Worm (Caenorhabditis elegans) whole organism, young adult: ENCODE measurements around the gene F58D12.3.

Source experiments
- B0035.1 ChIP-seq: sonication (generic microtip); optimal IDR thresholded peaks from 2 replicates; lab custom pipeline; 2016; ENCODE audit warnings: missing genetic modification characterization, mild to moderate bottlenecking, missing compliant biosample characterization, missing genotype, missing genetic modification reagents
- F22D6.2 ChIP-seq: sonication (generic microtip); optimal IDR thresholded peaks from 2 replicates; lab custom pipeline; 2016; ENCODE audit warnings: mild to moderate bottlenecking, missing genetic modification characterization, missing compliant biosample characterization
- F33H1.4 ChIP-seq: fragments of 200-800 bp; sonication (Bioruptor generic); IDR thresholded peaks from 2 replicates; pipeline ENCODE4 v1.3.6; 2022; ENCODE audit warnings: missing genetic modification reagents, missing genetic modification characterization, missing compliant biosample characterization
- T26A5.8 ChIP-seq: sonication (generic microtip); optimal IDR thresholded peaks from 2 replicates; lab custom pipeline; 2016; ENCODE audit warnings: missing genetic modification characterization, missing compliant biosample characterization
- Y67H2A.10 ChIP-seq: fragments of 200-800 bp; sonication (Bioruptor generic); conservative IDR thresholded peaks from 2 replicates; pipeline ENCODE4 v1.3.6; 2022; ENCODE audit warnings: missing genetic modification reagents, missing genetic modification characterization, missing compliant biosample characterization
- ZK185.1 ChIP-seq: sonication (generic microtip); optimal IDR thresholded peaks from 2 replicates; lab custom pipeline; 2016; ENCODE audit warnings: mild to moderate bottlenecking, missing genetic modification characterization, missing compliant biosample characterization; ENCODE audit not compliant: poor library complexity, severe bottlenecking
- attf-6 ChIP-seq: fragments of 200-800 bp; sonication (Bioruptor generic); IDR thresholded peaks from 2 replicates; pipeline ENCODE4 v1.3.6; 2022; ENCODE audit warnings: missing genetic modification reagents, missing genetic modification characterization, missing compliant biosample characterization
- ceh-27 ChIP-seq: fragments of 200-800 bp; sonication (Bioruptor generic); optimal IDR thresholded peaks from 2 replicates; lab custom pipeline; 2018; ENCODE audit warnings: mild to moderate bottlenecking, missing genetic modification characterization, moderate library complexity, missing compliant biosample characterization
- ceh-40 ChIP-seq: fragments of 200-800 bp; sonication (Bioruptor generic); IDR thresholded peaks from 2 replicates; pipeline ENCODE4 v1.3.6; 2022; ENCODE audit warnings: missing genetic modification characterization, missing compliant biosample characterization
- chd-7 ChIP-seq: sonication (generic microtip); optimal IDR thresholded peaks from 2 replicates; lab custom pipeline; 2016; ENCODE audit warnings: mild to moderate bottlenecking, missing genetic modification characterization, moderate library complexity, missing compliant biosample characterization
- efl-1 ChIP-seq: fragments of 150-350 bp; optimal IDR thresholded peaks from 2 replicates; lab custom pipeline; 2014; ENCODE audit warnings: missing biosample characterization, missing genetic modification reagents, missing genetic modification characterization
- ets-4 ChIP-seq: fragments of 200-800 bp; sonication (Bioruptor generic); optimal IDR thresholded peaks from 2 replicates; lab custom pipeline; 2018; ENCODE audit warnings: mild to moderate bottlenecking, missing genetic modification characterization, missing compliant biosample characterization
- hrde-1 ChIP-seq: sonication (generic microtip); optimal IDR thresholded peaks from 2 replicates; lab custom pipeline; 2016; ENCODE audit warnings: missing genetic modification characterization, mild to moderate bottlenecking, missing compliant biosample characterization, moderate library complexity, missing genotype, missing genetic modification reagents, borderline replicate concordance
- lag-1 ChIP-seq: fragments of 200-800 bp; sonication (Bioruptor generic); IDR thresholded peaks from 2 replicates; pipeline ENCODE4 v1.3.6; 2022; ENCODE audit warnings: missing genetic modification reagents, missing genetic modification characterization, missing compliant biosample characterization
- lsl-1 ChIP-seq: fragments of 200-800 bp; sonication (Bioruptor generic); optimal IDR thresholded peaks from 2 replicates; lab custom pipeline; 2018; ENCODE audit warnings: mild to moderate bottlenecking, missing genetic modification characterization, moderate library complexity, missing compliant biosample characterization
- madf-6 ChIP-seq: fragments of 200-800 bp; sonication (Bioruptor generic); IDR thresholded peaks from 2 replicates; pipeline ENCODE4 v1.3.6; 2022; ENCODE audit warnings: missing genetic modification reagents, missing genetic modification characterization, missing compliant biosample characterization
- madf-8 ChIP-seq: fragments of 200-800 bp; sonication (Bioruptor generic); conservative IDR thresholded peaks from 2 replicates; pipeline ENCODE4 v1.3.6; 2022; ENCODE audit warnings: missing genetic modification reagents, missing genetic modification characterization, missing compliant biosample characterization
- mel-28 ChIP-seq: sonication (generic microtip); optimal IDR thresholded peaks from 2 replicates; lab custom pipeline; 2016; ENCODE audit warnings: borderline replicate concordance, mild to moderate bottlenecking, missing genetic modification characterization, missing compliant biosample characterization
- mes-4 ChIP-seq: sonication (generic microtip); optimal IDR thresholded peaks from 2 replicates; lab custom pipeline; 2016; ENCODE audit warnings: missing genotype, missing genetic modification characterization, missing compliant biosample characterization
- nfya-2 ChIP-seq: fragments of 200-800 bp; sonication (Bioruptor generic); IDR thresholded peaks from 2 replicates; pipeline ENCODE4 v1.3.6; 2022; ENCODE audit warnings: missing genetic modification reagents, missing genetic modification characterization, missing compliant biosample characterization
- nhr-179 ChIP-seq: sonication (generic microtip); optimal IDR thresholded peaks from 2 replicates; lab custom pipeline; 2016; ENCODE audit warnings: mild to moderate bottlenecking, missing genetic modification characterization, missing compliant biosample characterization
- nhr-80 ChIP-seq: sonication (generic microtip); optimal IDR thresholded peaks from 2 replicates; lab custom pipeline; 2016; ENCODE audit warnings: missing genetic modification characterization, missing compliant biosample characterization
- rcor-1 ChIP-seq: fragments of 200-800 bp; sonication (Bioruptor generic); IDR thresholded peaks from 2 replicates; pipeline ENCODE4 v1.3.6; 2022; ENCODE audit warnings: missing genetic modification reagents, missing genetic modification characterization, missing compliant biosample characterization
- rec-8 ChIP-seq, 2 experiments: sonication (generic microtip); optimal IDR thresholded peaks; 2 replicates each; lab custom pipeline; 2016; ENCODE audit warnings: mild to moderate bottlenecking in 2 of 2, missing genetic modification characterization in 2 of 2, missing genetic modification reagents in 2 of 2, missing genotype in 2 of 2, missing biosample characterization in 1 of 2, missing compliant biosample characterization in 1 of 2, moderate library complexity in 1 of 2
- sea-2 ChIP-seq: fragments of 200-800 bp; sonication (Bioruptor generic); IDR thresholded peaks from 2 replicates; pipeline ENCODE4 v1.3.6; 2022; ENCODE audit warnings: missing genetic modification characterization, missing compliant biosample characterization
- snpc-1.1 ChIP-seq: sonication (generic microtip); optimal IDR thresholded peaks from 2 replicates; lab custom pipeline; 2017; ENCODE audit warnings: missing genetic modification characterization, mild to moderate bottlenecking, missing compliant biosample characterization, antibody characterized with exemption, moderate library complexity, missing genotype, missing genetic modification reagents; ENCODE audit not compliant: insufficient read depth
- snpc-4 ChIP-seq, 5 experiments: fragments of 150-350 bp in 1 of 5; sonication (generic microtip) in 4 of 5; optimal IDR thresholded peaks; 2 replicates each; lab custom pipeline; 2014 to 2018; ENCODE audit warnings: missing genetic modification characterization in 5 of 5, missing biosample characterization in 3 of 5, antibody characterized with exemption in 2 of 5, mild to moderate bottlenecking in 2 of 5, missing compliant biosample characterization in 2 of 5, missing genotype in 2 of 5, moderate library complexity in 2 of 5, missing genetic modification reagents in 1 of 5
- somi-1 ChIP-seq: fragments of 200-800 bp; sonication (Bioruptor generic); optimal IDR thresholded peaks from 2 replicates; lab custom pipeline; 2018; ENCODE audit warnings: mild to moderate bottlenecking, missing genetic modification characterization, missing compliant biosample characterization
- unc-62 ChIP-seq: fragments of 150-350 bp; optimal IDR thresholded peaks from 2 replicates; lab custom pipeline; 2014; ENCODE audit warnings: missing biosample characterization, missing genetic modification reagents, missing genetic modification characterization
- zim-3 ChIP-seq: sonication (generic microtip); optimal IDR thresholded peaks from 2 replicates; lab custom pipeline; 2017; ENCODE audit warnings: mild to moderate bottlenecking, missing genetic modification characterization, moderate library complexity, missing compliant biosample characterization
- ztf-18 ChIP-seq: sonication (generic microtip); optimal IDR thresholded peaks from 2 replicates; lab custom pipeline; 2016; ENCODE audit warnings: missing genotype, mild to moderate bottlenecking, missing genetic modification characterization, missing compliant biosample characterization
- ztf-6 ChIP-seq: fragments of 200-800 bp; sonication (Bioruptor generic); IDR thresholded peaks from 2 replicates; pipeline ENCODE4 v1.3.6; 2022; ENCODE audit warnings: missing genetic modification reagents, missing genetic modification characterization, missing compliant biosample characterization

Gene F58D12.3

ce11 chrV:14085589-14085988 lies 27.9 kb downstream of the F58D12.3 start, which contains the start of gene D1086.18:
TSS of gene D1086.18 (plus strand) at chrV:14085889.
- TF ChIP-seq ztf-6 (GFP tag; lab: Robert Waterston, UW) (no peak), lsl-1 (GFP tag; lab: Kevin White, UChicago) (no peak), ceh-40 (GFP tag; lab: Robert Waterston, UW) (no peak), madf-8 (GFP tag; lab: Robert Waterston, UW) (no peak), chd-7 (tag; lab: Kevin White, UChicago) (no peak), ets-4 (GFP tag; lab: Kevin White, UChicago) (no peak), T26A5.8 (tag; lab: Kevin White, UChicago) (no peak), F33H1.4 (no peak), B0035.1 (tag; lab: Kevin White, UChicago) (no peak), attf-6 (GFP tag; lab: Robert Waterston, UW) (no peak), Y67H2A.10 (no peak), efl-1 (no peak), ztf-18 (tag; lab: Kevin White, UChicago) (no peak), snpc-1.1 (tag; lab: Kevin White, UChicago) (no peak), ceh-27 (no peak)

- TF ChIP-seq nhr-179 (tag; lab: Kevin White, UChicago) (no peak), rcor-1 (GFP tag; lab: Robert Waterston, UW) (no peak), somi-1 (no peak), zim-3 (tag; lab: Kevin White, UChicago) (no peak), unc-62 (GFP tag; lab: Kevin White, UChicago) (no peak), nfya-2 (GFP tag; lab: Robert Waterston, UW) (no peak), nhr-80 (tag; lab: Kevin White, UChicago) (no peak), sea-2 (GFP tag; lab: Robert Waterston, UW) (no peak), rec-8 (tag; optimal IDR thresholded peaks at IDR 0.05; lab: Kevin White, UChicago) (no peak)
Measured at ce11 chrV:14088051-14088450, 30.4 kb downstream of the F58D12.3 start, which contains the start of gene D1086.19. TSS of gene D1086.19 (plus strand) at chrV:14088351.

- TF ChIP-seq madf-6 (GFP tag; lab: Robert Waterston, UW) (peak; percentile 86), lsl-1 (GFP tag; lab: Kevin White, UChicago) (peak; percentile 89), snpc-1.1 (tag; lab: Kevin White, UChicago) (peak; percentile 37), hrde-1 (no peak), ZK185.1 (no peak), mel-28 (tag; lab: Kevin White, UChicago) (no peak), lag-1 (GFP tag; lab: Robert Waterston, UW) (no peak), snpc-4 (GFP tag; optimal IDR thresholded peaks at IDR 0.05; lab: Kevin White, UChicago) (no peak), snpc-4 (tag; optimal IDR thresholded peaks at IDR 0.05; lab: Kevin White, UChicago) (peak in 1 of 4 experiments; percentile 30), madf-8 (GFP tag; lab: Robert Waterston, UW) (peak; percentile 88), F22D6.2 (tag; lab: Kevin White, UChicago) (no peak), mes-4 (tag; lab: Kevin White, UChicago) (no peak), F33H1.4 (peak; percentile 79)
Measured at ce11 chrV:14090309-14090967, 32.8 kb downstream of the F58D12.3 start, which contains the start of the genes D1086.5 and him-5. TSS of gene D1086.5 (minus strand) at chrV:14090359. TSS of gene him-5 (plus strand) at chrV:14090426.
